Worm (Caenorhabditis elegans) whole organism, midembryonic: ENCODE data around the gene srh-265.

Source experiments
- flt-1 ChIP-seq: fragments of 200-800 bp; sonication (Bioruptor generic); IDR thresholded peaks from 2 replicates; pipeline ENCODE4 v1.3.6; 2022; ENCODE audit warnings: missing genetic modification characterization, missing compliant biosample characterization
- tab-1 ChIP-seq: fragments of 200-800 bp; sonication (Bioruptor generic); IDR thresholded peaks from 2 replicates; pipeline ENCODE4 v1.3.6; 2022; ENCODE audit warnings: missing genetic modification characterization, missing compliant biosample characterization
- ztf-23 ChIP-seq: fragments of 200-800 bp; sonication (Bioruptor generic); IDR thresholded peaks from 2 replicates; pipeline ENCODE4 v1.3.6; 2022; ENCODE audit warnings: missing genetic modification reagents, missing genetic modification characterization, missing compliant biosample characterization

- no peak for TF ChIP-seq ztf-23 (GFP tag; lab: Robert Waterston, UW)
- no peak for TF ChIP-seq flt-1
- TF ChIP-seq tab-1 (GFP tag; lab: Robert Waterston, UW): no peak
Observed at ce11 chrV:15426944-15427343, 10.9 kb downstream of the srh-265 start, which contains the start of gene fbxa-209.
